Worm (Caenorhabditis elegans) whole organism, mixed stage, embryonic: Measurements from ENCODE around the gene cyp-33C4.

Experiments
- lin-13 ChIP-seq: fragments of 150-350 bp; optimal IDR thresholded peaks from 2 replicates; lab custom pipeline; 2014; ENCODE audit warnings: missing biosample characterization, missing genetic modification characterization
- nhr-237 ChIP-seq: fragments of 150-350 bp; optimal IDR thresholded peaks from 2 replicates; lab custom pipeline; 2014; ENCODE audit warnings: missing biosample characterization, missing genetic modification characterization
- pha-4 ChIP-seq: fragments of 150-350 bp; optimal IDR thresholded peaks from 2 replicates; lab custom pipeline; 2018; ENCODE audit warnings: missing biosample characterization, missing genetic modification reagents, missing genetic modification characterization
- zip-8 ChIP-seq: fragments of 150-350 bp; optimal IDR thresholded peaks from 2 replicates; lab custom pipeline; 2014; ENCODE audit warnings: missing biosample characterization, missing genetic modification characterization
- ztf-11 ChIP-seq: fragments of 150-350 bp; optimal IDR thresholded peaks from 2 replicates; lab custom pipeline; 2014; ENCODE audit warnings: missing biosample characterization, missing genetic modification characterization

ce11 chrV:2191122-2191521 is 44.8 kb upstream of the cyp-33C4 start, which contains the start of gene srbc-42:
- TF ChIP-seq nhr-237 (tag; lab: Kevin White, UChicago) (no peak), pha-4 (no peak), ztf-11 (tag; lab: Kevin White, UChicago) (no peak), zip-8 (tag; lab: Kevin White, UChicago) (no peak), lin-13 (tag; lab: Kevin White, UChicago) (no peak)
